Fruit fly (Drosophila melanogaster) whole organism, prepupa: ENCODE measurements around the gene CG34247.

Experiments used
- CG16779 ChIP-seq: fragments of 200-800 bp; sonication (Bioruptor generic); optimal IDR thresholded peaks from 3 replicates; lab custom pipeline; 2017; ENCODE audit warnings: missing biosample characterization, mild to moderate bottlenecking, missing genetic modification characterization
- CG32006 ChIP-seq: fragments of 200-800 bp; sonication (Bioruptor generic); optimal IDR thresholded peaks from 3 replicates; lab custom pipeline; 2017; ENCODE audit warnings: missing biosample characterization, mild to moderate bottlenecking, missing genetic modification characterization
- CG6163 ChIP-seq: fragments of 200-800 bp; sonication (Bioruptor generic); IDR thresholded peaks from 3 replicates; pipeline ENCODE4 v1.3.6; 2022; ENCODE audit warnings: missing biosample characterization, missing genetic modification characterization
- CG8119 ChIP-seq: fragments of 200-800 bp; sonication (Bioruptor generic); IDR thresholded peaks from 3 replicates; pipeline ENCODE4 v1.3.6; 2022; ENCODE audit warnings: missing biosample characterization, missing genetic modification characterization
- Hr4 ChIP-seq: fragments of 200-800 bp; sonication (Bioruptor generic); optimal IDR thresholded peaks from 3 replicates; lab custom pipeline; 2016; ENCODE audit warnings: missing biosample characterization, missing genetic modification characterization
- Lpt ChIP-seq: fragments of 200-800 bp; sonication (Bioruptor generic); optimal IDR thresholded peaks from 3 replicates; lab custom pipeline; 2016; ENCODE audit warnings: missing biosample characterization, missing genetic modification characterization
- Met ChIP-seq: fragments of 200-800 bp; sonication (Bioruptor generic); optimal IDR thresholded peaks from 3 replicates; lab custom pipeline; 2016; ENCODE audit warnings: missing biosample characterization, missing genetic modification characterization
- OdsH ChIP-seq: fragments of 200-800 bp; sonication (Bioruptor generic); optimal IDR thresholded peaks from 3 replicates; lab custom pipeline; 2016; ENCODE audit warnings: missing biosample characterization, missing genetic modification characterization
- Sox15 ChIP-seq: fragments of 200-800 bp; sonication (Bioruptor generic); optimal IDR thresholded peaks from 3 replicates; lab custom pipeline; 2016; ENCODE audit warnings: missing biosample characterization, missing genetic modification characterization
- acj6 ChIP-seq: fragments of 200-800 bp; sonication (Bioruptor generic); optimal IDR thresholded peaks from 3 replicates; lab custom pipeline; 2016; ENCODE audit warnings: missing biosample characterization, missing genetic modification characterization
- cyc ChIP-seq: fragments of 200-800 bp; sonication (Bioruptor generic); optimal IDR thresholded peaks from 3 replicates; lab custom pipeline; 2016; ENCODE audit warnings: missing biosample characterization, missing genetic modification characterization
- eg ChIP-seq: fragments of 200-800 bp; sonication (Bioruptor generic); IDR thresholded peaks from 3 replicates; pipeline ENCODE4 v1.3.6; 2022; ENCODE audit warnings: missing biosample characterization, missing genetic modification characterization

DNA sequence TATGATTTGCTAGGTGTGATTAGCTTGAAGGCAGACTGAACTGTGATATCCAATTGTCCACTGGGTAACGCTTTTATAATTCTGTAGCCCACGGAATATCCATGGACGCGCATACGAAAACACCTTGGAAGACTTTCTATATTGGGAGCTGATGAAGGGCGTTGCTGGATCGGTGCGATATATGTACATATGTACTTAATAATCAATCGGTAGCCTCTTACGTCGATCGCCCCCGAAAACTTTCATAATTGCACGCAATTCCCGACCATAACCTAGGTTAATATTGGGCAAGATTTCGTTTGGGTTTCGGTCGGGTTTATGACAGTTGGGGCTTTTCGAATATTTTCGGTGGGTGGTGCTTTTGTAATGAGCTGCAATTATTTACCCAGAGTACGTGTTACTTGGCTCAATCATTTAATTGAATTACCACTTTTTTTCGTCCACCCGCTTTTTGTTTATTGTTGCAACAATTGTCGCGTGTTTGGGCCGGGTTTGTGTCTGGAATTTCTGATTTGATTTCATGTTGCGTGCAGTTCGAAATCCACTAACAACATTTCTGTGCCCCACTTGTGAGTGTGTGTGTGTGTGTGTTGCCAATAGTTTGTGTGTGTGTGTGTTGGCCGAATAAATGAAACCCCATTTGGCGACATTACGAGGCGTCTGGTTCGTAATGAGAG, 20.6 kb upstream of the CG34247 start, which contains the start of gene CG13049:
- TF ChIP-seq Sox15 (GFP tag; lab: Kevin White, UChicago) (no peak), eg (GFP tag; lab: Robert Waterston, UW) (no peak), CG6163 (GFP tag; lab: Robert Waterston, UW) (no peak), CG8119 (GFP tag; lab: Robert Waterston, UW) (no peak), OdsH (GFP tag; lab: Kevin White, UChicago) (no peak), CG32006 (no peak), Lpt (GFP tag; lab: Kevin White, UChicago) (no peak), CG16779 (tag; lab: Kevin White, UChicago) (no peak), cyc (GFP tag; lab: Kevin White, UChicago) (no peak), Met (no peak), Hr4 (GFP tag; lab: Kevin White, UChicago) (no peak), acj6 (GFP tag; lab: Kevin White, UChicago) (no peak)
